Fruit fly (Drosophila melanogaster) whole organism, adult: ENCODE data around the gene CG31161.

ENCODE experiments used
- CG11617 ChIP-seq: fragments of 200-800 bp; sonication (Bioruptor generic); optimal IDR thresholded peaks from 2 replicates; lab custom pipeline; 2017; ENCODE audit warnings: mild to moderate bottlenecking, missing biosample characterization, missing genetic modification reagents, missing genetic modification characterization
- CG12768 ChIP-seq: fragments of 200-800 bp; sonication (Bioruptor generic); optimal IDR thresholded peaks from 2 replicates; lab custom pipeline; 2017; ENCODE audit warnings: missing biosample characterization, missing genetic modification characterization, mild to moderate bottlenecking, moderate library complexity, missing genetic modification reagents
- CG14711 ChIP-seq: fragments of 200-800 bp; sonication (Bioruptor generic); optimal IDR thresholded peaks from 2 replicates; lab custom pipeline; 2018; ENCODE audit warnings: missing biosample characterization, mild to moderate bottlenecking, missing genetic modification characterization, moderate library complexity
- CG1620 ChIP-seq: fragments of 200-800 bp; sonication (Bioruptor generic); optimal IDR thresholded peaks from 2 replicates; lab custom pipeline; 2016; ENCODE audit warnings: missing biosample characterization, missing genetic modification characterization
- CG33017 ChIP-seq: fragments of 200-800 bp; sonication (Bioruptor generic); optimal IDR thresholded peaks from 2 replicates; lab custom pipeline; 2018; ENCODE audit warnings: missing biosample characterization, mild to moderate bottlenecking, missing genetic modification characterization, moderate library complexity
- CG5204 ChIP-seq: fragments of 200-800 bp; sonication (Bioruptor generic); optimal IDR thresholded peaks from 2 replicates; lab custom pipeline; 2016; ENCODE audit warnings: missing biosample characterization, missing genetic modification characterization
- CG7045 ChIP-seq: fragments of 200-800 bp; sonication (Bioruptor generic); optimal IDR thresholded peaks from 2 replicates; lab custom pipeline; 2017; ENCODE audit warnings: missing biosample characterization, mild to moderate bottlenecking, missing genetic modification characterization
- CG7101 ChIP-seq: fragments of 200-800 bp; sonication (Bioruptor generic); optimal IDR thresholded peaks from 2 replicates; lab custom pipeline; 2018; ENCODE audit warnings: missing biosample characterization, mild to moderate bottlenecking, missing genetic modification characterization, moderate library complexity
- Clk ChIP-seq: fragments of 200-800 bp; sonication (Bioruptor generic); optimal IDR thresholded peaks from 2 replicates; lab custom pipeline; 2017; ENCODE audit warnings: missing biosample characterization, missing genetic modification characterization
- Crg-1 ChIP-seq: fragments of 200-800 bp; sonication (Bioruptor generic); optimal IDR thresholded peaks from 2 replicates; lab custom pipeline; 2016; ENCODE audit warnings: missing biosample characterization, missing genetic modification characterization
- Hr96 ChIP-seq: fragments of 200-800 bp; sonication (Bioruptor generic); optimal IDR thresholded peaks from 2 replicates; lab custom pipeline; 2016; ENCODE audit warnings: missing biosample characterization, missing genetic modification characterization
- Mnt ChIP-seq: fragments of 200-800 bp; sonication (Bioruptor generic); optimal IDR thresholded peaks from 2 replicates; lab custom pipeline; 2016; ENCODE audit warnings: missing biosample characterization, mild to moderate bottlenecking, missing genetic modification characterization
- bab1 ChIP-seq: fragments of 200-800 bp; sonication (Bioruptor generic); optimal IDR thresholded peaks from 3 replicates; lab custom pipeline; 2019; ENCODE audit warnings: missing biosample characterization, mild to moderate bottlenecking, missing genetic modification characterization, moderate library complexity
- cic ChIP-seq: fragments of 200-800 bp; sonication (Bioruptor generic); optimal IDR thresholded peaks from 2 replicates; lab custom pipeline; 2017; ENCODE audit warnings: missing biosample characterization, mild to moderate bottlenecking, missing genetic modification characterization, moderate library complexity
- cnc ChIP-seq, 2 experiments: fragments of >200 bp; optimal IDR thresholded peaks; 2 replicates each; lab custom pipeline; 2017
- kay ChIP-seq: fragments of 200-800 bp; sonication (Bioruptor generic); peaks from one replicate; lab custom pipeline; 2016; ENCODE audit warnings: missing biosample characterization, missing genetic modification characterization, borderline replicate concordance
- ovo ChIP-seq: fragments of 200-800 bp; sonication (Bioruptor generic); optimal IDR thresholded peaks from 2 replicates; lab custom pipeline; 2016; ENCODE audit warnings: missing biosample characterization, missing genetic modification characterization
- pad ChIP-seq: fragments of 200-800 bp; sonication (Bioruptor generic); optimal IDR thresholded peaks from 3 replicates; lab custom pipeline; 2017; ENCODE audit warnings: missing biosample characterization, missing genetic modification characterization, mild to moderate bottlenecking, moderate library complexity, missing genetic modification reagents
- tj ChIP-seq: fragments of 200-800 bp; sonication (Bioruptor generic); optimal IDR thresholded peaks from 3 replicates; lab custom pipeline; 2017; ENCODE audit warnings: missing biosample characterization, mild to moderate bottlenecking, missing genetic modification characterization, moderate library complexity
- toe ChIP-seq: fragments of 200-800 bp; sonication (Bioruptor generic); optimal IDR thresholded peaks from 2 replicates; lab custom pipeline; 2016; ENCODE audit warnings: missing biosample characterization, missing genetic modification characterization

CG31161 gene

dm6 chr3R:22632980-22633379 is 16.7 kb downstream of the CG31161 start:
- TF ChIP-seq CG33017 (tag; lab: Kevin White, UChicago) (no peak), Hr96 (no peak), kay (GFP tag; lab: Kevin White, UChicago) (no peak), tj (peak; percentile 46), CG5204 (GFP tag; lab: Kevin White, UChicago) (no peak), cnc (optimal IDR thresholded peaks at IDR 0.05; lab: Kevin White, UChicago) (no peak), CG14711 (tag; lab: Kevin White, UChicago) (no peak)

- TF ChIP-seq kay (GFP tag; lab: Kevin White, UChicago): no peak
Measured at dm6 chr3R:22634549-22635410, 18.5 kb downstream of the CG31161 start.

dm6 chr3R:22635684-22636566 is 19.6 kb downstream of the CG31161 start:
- TF ChIP-seq CG7101 (tag; lab: Kevin White, UChicago): no peak
- no peak for TF ChIP-seq cnc (optimal IDR thresholded peaks at IDR 0.05; lab: Kevin White, UChicago)
- peak; percentile 83 for TF ChIP-seq tj
- TF ChIP-seq Mnt: no peak
- TF ChIP-seq Hr96: no peak
- TF ChIP-seq pad (GFP tag; lab: Kevin White, UChicago): no peak
- no peak for TF ChIP-seq CG14711 (tag; lab: Kevin White, UChicago)
- TF ChIP-seq CG7045 (GFP tag; lab: Kevin White, UChicago): no peak
- no peak for TF ChIP-seq toe (GFP tag; lab: Kevin White, UChicago)
- no peak for TF ChIP-seq CG33017 (tag; lab: Kevin White, UChicago)
- no peak for TF ChIP-seq CG5204 (GFP tag; lab: Kevin White, UChicago)
- no peak for TF ChIP-seq CG12768 (GFP tag; lab: Kevin White, UChicago)
- no peak for TF ChIP-seq Clk (GFP tag; lab: Kevin White, UChicago)
- no peak for TF ChIP-seq CG1620 (GFP tag; lab: Kevin White, UChicago)
- no peak for TF ChIP-seq Crg-1 (GFP tag; lab: Kevin White, UChicago)
- TF ChIP-seq cic: peak; percentile 39

dm6 chr3R:22636567-22636889 is 20.2 kb downstream of the CG31161 start:
- no peak for TF ChIP-seq cnc (optimal IDR thresholded peaks at IDR 0.05; lab: Kevin White, UChicago)
- TF ChIP-seq CG5204 (GFP tag; lab: Kevin White, UChicago): no peak
- no peak for TF ChIP-seq bab1 (GFP tag; lab: Kevin White, UChicago)
- no peak for TF ChIP-seq CG33017 (tag; lab: Kevin White, UChicago)
- no peak for TF ChIP-seq Hr96
- TF ChIP-seq Crg-1 (GFP tag; lab: Kevin White, UChicago): no peak
- no peak for TF ChIP-seq CG14711 (tag; lab: Kevin White, UChicago)
- no peak for TF ChIP-seq pad (GFP tag; lab: Kevin White, UChicago)

- TF ChIP-seq bab1 (GFP tag; lab: Kevin White, UChicago): no peak
- TF ChIP-seq kay (GFP tag; lab: Kevin White, UChicago): no peak
- TF ChIP-seq Hr96: no peak
- no peak for TF ChIP-seq Clk (GFP tag; lab: Kevin White, UChicago)
- no peak for TF ChIP-seq Crg-1 (GFP tag; lab: Kevin White, UChicago)
- no peak for TF ChIP-seq CG7101 (tag; lab: Kevin White, UChicago)
- no peak for TF ChIP-seq CG5204 (GFP tag; lab: Kevin White, UChicago)
- no peak for TF ChIP-seq cnc (optimal IDR thresholded peaks at IDR 0.05; lab: Kevin White, UChicago)
- TF ChIP-seq cic: no peak
- TF ChIP-seq pad (GFP tag; lab: Kevin White, UChicago): no peak
- no peak for TF ChIP-seq ovo
- no peak for TF ChIP-seq CG14711 (tag; lab: Kevin White, UChicago)
- TF ChIP-seq CG7045 (GFP tag; lab: Kevin White, UChicago): no peak
- TF ChIP-seq CG11617 (GFP tag; lab: Kevin White, UChicago): no peak
- TF ChIP-seq CG33017 (tag; lab: Kevin White, UChicago): no peak
Measured at dm6 chr3R:22638604-22639238, 22.4 kb downstream of the CG31161 start.

dm6 chr3R:22639239-22639858 is 23.0 kb downstream of the CG31161 start, which contains the start of the genes loco and wake:
Gene loco, minus strand, starts transcription at chr3R:22639387.
Gene wake, plus strand, starts transcription at chr3R:22639808.
- TF ChIP-seq CG11617 (GFP tag; lab: Kevin White, UChicago) (no peak), CG7045 (GFP tag; lab: Kevin White, UChicago) (no peak), CG1620 (GFP tag; lab: Kevin White, UChicago) (no peak), Crg-1 (GFP tag; lab: Kevin White, UChicago) (peak; percentile 15)
